Fruit fly (Drosophila melanogaster) whole organism: ENCODE data around the gene DIP1.

Experiments used
- CG8478 ChIP-seq: fragments of >200 bp; optimal IDR thresholded peaks from 2 replicates; lab custom pipeline; 2018; ENCODE audit warnings: inconsistent platforms
- Dll ChIP-seq: fragments of >200 bp; optimal IDR thresholded peaks from 2 replicates; lab custom pipeline; 2017
- psq ChIP-seq: fragments of >200 bp; optimal IDR thresholded peaks from 2 replicates; lab custom pipeline; 2017

DNA sequence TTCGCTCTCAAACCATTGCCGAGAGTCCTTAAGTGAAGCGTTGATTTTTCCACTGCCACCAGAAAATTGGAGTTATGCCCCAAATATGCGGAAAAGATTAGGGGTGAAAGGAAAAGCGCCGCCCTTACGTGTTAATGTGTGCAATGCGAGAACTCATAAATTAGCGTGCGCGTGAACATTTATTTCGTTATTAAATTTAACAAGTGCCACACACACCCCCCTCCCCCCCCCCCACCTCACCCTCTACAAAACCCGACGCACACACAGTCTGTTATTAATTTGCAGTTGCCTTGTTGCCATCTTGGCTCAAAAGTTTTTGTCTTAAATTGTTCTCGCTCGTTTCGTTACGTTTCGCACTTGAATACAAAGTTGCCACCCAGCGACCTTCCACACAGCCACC, 41.9 kb downstream of the DIP1 start:
- no peak for TF ChIP-seq CG8478 (lab: Kevin White, UChicago)
- no peak for TF ChIP-seq psq (lab: Kevin White, UChicago)
- no peak for TF ChIP-seq Dll
